Worm (Caenorhabditis elegans) whole organism, young adult: ENCODE data around the gene kin-26.

Experiments used
- Y56A3A.18 ChIP-seq: fragments of 200-800 bp; sonication (Bioruptor generic); IDR thresholded peaks from 2 replicates; pipeline ENCODE4 v1.3.6; 2022; ENCODE audit warnings: missing genetic modification reagents, missing genetic modification characterization, missing compliant biosample characterization
- nhr-90 ChIP-seq: sonication (generic microtip); optimal IDR thresholded peaks from 2 replicates; lab custom pipeline; 2016; ENCODE audit warnings: missing genotype, mild to moderate bottlenecking, missing genetic modification characterization, missing compliant biosample characterization

ce11 chrIV:7830151-7830550 is 47.5 kb downstream of the kin-26 start, which contains the start of gene mvb-12:
- no peak for TF ChIP-seq Y56A3A.18 (GFP tag; lab: Robert Waterston, UW)
- no peak for TF ChIP-seq nhr-90 (tag; lab: Kevin White, UChicago)
